Fruit fly (Drosophila melanogaster) whole organism, embryonic: Measurements from ENCODE around the gene CG46412.

ENCODE experiments used
- C15 ChIP-seq: fragments of 200-800 bp; sonication (Bioruptor generic); IDR thresholded peaks from 3 replicates; pipeline ENCODE4 v1.3.6; 2022; ENCODE audit warnings: missing biosample characterization, missing genetic modification characterization
- CG10462 ChIP-seq: fragments of 200-800 bp; sonication (Bioruptor generic); optimal IDR thresholded peaks from 2 replicates; lab custom pipeline; 2016; ENCODE audit warnings: missing biosample characterization, missing genetic modification characterization
- CG10654 ChIP-seq: fragments of 200-800 bp; sonication (Bioruptor generic); optimal IDR thresholded peaks from 2 replicates; lab custom pipeline; 2016; ENCODE audit warnings: missing biosample characterization, missing genetic modification characterization
- CG12391 ChIP-seq: fragments of 200-800 bp; sonication (Bioruptor generic); optimal IDR thresholded peaks from 3 replicates; lab custom pipeline; 2018; ENCODE audit warnings: missing biosample characterization, mild to moderate bottlenecking, missing genetic modification characterization, moderate library complexity
- CG12942 ChIP-seq: fragments of 200-800 bp; sonication (Bioruptor generic); optimal IDR thresholded peaks from 3 replicates; lab custom pipeline; 2016; ENCODE audit warnings: missing biosample characterization, missing genetic modification characterization
- CG13123 ChIP-seq: fragments of 200-800 bp; sonication (Bioruptor generic); optimal IDR thresholded peaks from 2 replicates; lab custom pipeline; 2016; ENCODE audit warnings: missing biosample characterization, missing genetic modification characterization
- CG17568 ChIP-seq: fragments of 200-800 bp; sonication (Bioruptor generic); optimal IDR thresholded peaks from 2 replicates; lab custom pipeline; 2018; ENCODE audit warnings: missing biosample characterization, mild to moderate bottlenecking, missing genetic modification characterization, moderate library complexity
- CG1792 ChIP-seq: fragments of 200-800 bp; sonication (Bioruptor generic); optimal IDR thresholded peaks from 2 replicates; lab custom pipeline; 2016; ENCODE audit warnings: missing biosample characterization, missing genetic modification characterization
- CG18599 ChIP-seq: fragments of 200-800 bp; sonication (Bioruptor generic); optimal IDR thresholded peaks from 3 replicates; lab custom pipeline; 2017; ENCODE audit warnings: missing biosample characterization, missing genetic modification characterization, mild to moderate bottlenecking, moderate library complexity, missing genetic modification reagents
- CG2199 ChIP-seq: fragments of 200-800 bp; sonication (Bioruptor generic); IDR thresholded peaks from 3 replicates; pipeline ENCODE4 v1.3.6; 2022; ENCODE audit warnings: missing biosample characterization, missing genetic modification characterization
- CG31441 ChIP-seq: fragments of 200-800 bp; sonication (Bioruptor generic); IDR thresholded peaks from 2 replicates; pipeline ENCODE4 v1.3.6; 2022; ENCODE audit warnings: missing biosample characterization, missing genetic modification characterization
- CG33557 ChIP-seq: fragments of 200-800 bp; sonication (Bioruptor generic); optimal IDR thresholded peaks from 2 replicates; lab custom pipeline; 2019; ENCODE audit warnings: missing biosample characterization, mild to moderate bottlenecking, missing genetic modification characterization, moderate library complexity
- CG3847 ChIP-seq: fragments of 200-800 bp; sonication (Bioruptor generic); IDR thresholded peaks from 2 replicates; pipeline ENCODE4 v1.3.6; 2022; ENCODE audit warnings: missing biosample characterization, missing genetic modification characterization
- CG4282 ChIP-seq: fragments of 200-800 bp; sonication (Bioruptor generic); optimal IDR thresholded peaks from 2 replicates; lab custom pipeline; 2016; ENCODE audit warnings: missing biosample characterization, missing genetic modification characterization
- CG4424 ChIP-seq: fragments of 200-800 bp; sonication (Bioruptor generic); optimal IDR thresholded peaks from 3 replicates; lab custom pipeline; 2016; ENCODE audit warnings: missing biosample characterization, missing genetic modification characterization
- CG5953 ChIP-seq: fragments of 200-800 bp; sonication (Bioruptor generic); IDR thresholded peaks from 2 replicates; pipeline ENCODE4 v1.3.6; 2022; ENCODE audit warnings: missing biosample characterization, missing genetic modification characterization
- CG7556 ChIP-seq: fragments of 200-800 bp; sonication (Bioruptor generic); optimal IDR thresholded peaks from 2 replicates; lab custom pipeline; 2017; ENCODE audit warnings: missing biosample characterization, mild to moderate bottlenecking, missing genetic modification characterization
- CG7963 ChIP-seq: fragments of 200-800 bp; sonication (Bioruptor generic); IDR thresholded peaks from 3 replicates; pipeline ENCODE4 v1.3.6; 2022; ENCODE audit warnings: missing biosample characterization, missing genetic modification characterization; ENCODE audit not compliant: partially characterized antibody
- CG8478 ChIP-seq: fragments of >200 bp; optimal IDR thresholded peaks from 2 replicates; lab custom pipeline; 2018
- CoRest ChIP-seq: fragments of 200-800 bp; sonication (Bioruptor generic); optimal IDR thresholded peaks from 3 replicates; lab custom pipeline; 2018; ENCODE audit warnings: missing biosample characterization, mild to moderate bottlenecking, missing genetic modification characterization, moderate library complexity
- D ChIP-seq, 2 experiments: fragments of 200-800 bp in 1 of 2; fragments of >200 bp in 1 of 2; sonication (Bioruptor generic) in 1 of 2; optimal IDR thresholded peaks; 2 replicates in 1 of 2; 3 replicates in 1 of 2; lab custom pipeline; 2017; ENCODE audit warnings: mild to moderate bottlenecking in 1 of 2, missing biosample characterization in 1 of 2, missing genetic modification characterization in 1 of 2, missing genetic modification reagents in 1 of 2
- Dbx ChIP-seq: fragments of 200-800 bp; sonication (Bioruptor generic); IDR thresholded peaks from 3 replicates; pipeline ENCODE4 v1.3.6; 2022; ENCODE audit warnings: missing biosample characterization, missing genetic modification characterization
- Doc3 ChIP-seq: fragments of 200-800 bp; sonication (Bioruptor generic); IDR thresholded peaks from 3 replicates; pipeline ENCODE4 v1.3.6; 2022; ENCODE audit warnings: missing biosample characterization, missing genetic modification characterization; ENCODE audit not compliant: partially characterized antibody
- E2f1 ChIP-seq: fragments of 200-800 bp; sonication (Bioruptor generic); IDR thresholded peaks from 2 replicates; pipeline ENCODE4 v1.3.6; 2022; ENCODE audit warnings: missing biosample characterization, missing genetic modification characterization
- HmgD ChIP-seq: fragments of 200-800 bp; sonication (Bioruptor generic); optimal IDR thresholded peaks from 3 replicates; lab custom pipeline; 2016; ENCODE audit warnings: missing biosample characterization, missing genetic modification characterization
- Hmr ChIP-seq: fragments of 200-800 bp; sonication (Bioruptor generic); optimal IDR thresholded peaks from 3 replicates; lab custom pipeline; 2017; ENCODE audit warnings: mild to moderate bottlenecking, missing biosample characterization, missing genetic modification reagents, missing genetic modification characterization
- Lhr ChIP-seq: fragments of 200-800 bp; sonication (Bioruptor generic); optimal IDR thresholded peaks from 3 replicates; lab custom pipeline; 2017; ENCODE audit warnings: mild to moderate bottlenecking, missing biosample characterization, missing genetic modification reagents, missing genetic modification characterization
- Lim3 ChIP-seq: fragments of 200-800 bp; sonication (Bioruptor generic); IDR thresholded peaks from 2 replicates; pipeline ENCODE4 v1.3.6; 2022; ENCODE audit warnings: missing biosample characterization, missing genetic modification characterization
- Lpt ChIP-seq: fragments of >200 bp; optimal IDR thresholded peaks from 2 replicates; lab custom pipeline; 2018; ENCODE audit warnings: missing biosample characterization, missing genetic modification characterization
- Nf-YA ChIP-seq: fragments of 200-800 bp; sonication (Bioruptor generic); IDR thresholded peaks from 2 replicates; pipeline ENCODE4 v1.3.6; 2022; ENCODE audit warnings: missing biosample characterization, missing genetic modification characterization
- Pdp1 ChIP-seq, 2 experiments: fragments of 200-800 bp; sonication (Bioruptor generic); optimal IDR thresholded peaks; 3 replicates each; lab custom pipeline; 2016; ENCODE audit warnings: missing biosample characterization in 2 of 2, missing genetic modification characterization in 2 of 2, mild to moderate bottlenecking in 1 of 2, moderate library complexity in 1 of 2
- Ravus ChIP-seq: fragments of 200-800 bp; sonication (Bioruptor generic); IDR thresholded peaks from 2 replicates; pipeline ENCODE4 v1.3.6; 2022; ENCODE audit warnings: missing biosample characterization, missing genetic modification characterization
- Rfx ChIP-seq: fragments of 200-800 bp; sonication (Bioruptor generic); IDR thresholded peaks from 2 replicates; pipeline ENCODE4 v1.3.6; 2022; ENCODE audit warnings: missing biosample characterization, missing genetic modification characterization
- Side ChIP-seq: fragments of 200-800 bp; sonication (Bioruptor generic); optimal IDR thresholded peaks from 2 replicates; lab custom pipeline; 2016; ENCODE audit warnings: missing biosample characterization, missing genetic modification characterization
- Sox100B ChIP-seq: fragments of 200-800 bp; sonication (Bioruptor generic); optimal IDR thresholded peaks from 3 replicates; lab custom pipeline; 2018; ENCODE audit warnings: missing biosample characterization, mild to moderate bottlenecking, missing genetic modification characterization
- Ssrp ChIP-seq: fragments of 200-800 bp; sonication (Bioruptor generic); optimal IDR thresholded peaks from 2 replicates; lab custom pipeline; 2018; ENCODE audit warnings: missing biosample characterization, mild to moderate bottlenecking, missing genetic modification characterization, moderate library complexity
- TFAM ChIP-seq: fragments of 200-800 bp; sonication (Bioruptor generic); optimal IDR thresholded peaks from 2 replicates; lab custom pipeline; 2017; ENCODE audit warnings: missing biosample characterization, missing genetic modification characterization, inconsistent platforms
- al ChIP-seq: fragments of 200-800 bp; sonication (Bioruptor generic); IDR thresholded peaks from 2 replicates; pipeline ENCODE4 v1.3.6; 2022; ENCODE audit warnings: missing biosample characterization, missing genetic modification characterization
- ato ChIP-seq: fragments of 200-800 bp; sonication (Bioruptor generic); IDR thresholded peaks from 2 replicates; pipeline ENCODE4 v1.3.6; 2022; ENCODE audit warnings: missing biosample characterization, missing genetic modification characterization; ENCODE audit not compliant: partially characterized antibody
- bab2 ChIP-seq: fragments of 200-800 bp; sonication (Bioruptor generic); optimal IDR thresholded peaks from 2 replicates; lab custom pipeline; 2016; ENCODE audit warnings: missing biosample characterization, missing genetic modification characterization
- cwo ChIP-seq: fragments of 200-800 bp; sonication (Bioruptor generic); optimal IDR thresholded peaks from 3 replicates; lab custom pipeline; 2017; ENCODE audit warnings: missing biosample characterization, missing genetic modification characterization, mild to moderate bottlenecking, moderate library complexity, missing genetic modification reagents
- da ChIP-seq: fragments of 200-800 bp; sonication (Bioruptor generic); optimal IDR thresholded peaks from 2 replicates; lab custom pipeline; 2016; ENCODE audit warnings: missing biosample characterization, missing genetic modification characterization
- esg ChIP-seq: fragments of 200-800 bp; sonication (Bioruptor generic); conservative IDR thresholded peaks from 2 replicates; pipeline ENCODE4 v1.3.6; 2022; ENCODE audit warnings: missing biosample characterization, missing genetic modification characterization
- fd64A ChIP-seq: fragments of 200-800 bp; sonication (Bioruptor generic); optimal IDR thresholded peaks from 3 replicates; lab custom pipeline; 2018; ENCODE audit warnings: missing biosample characterization, mild to moderate bottlenecking, missing genetic modification characterization
- gem ChIP-seq: fragments of 200-800 bp; sonication (Bioruptor generic); optimal IDR thresholded peaks from 2 replicates; lab custom pipeline; 2019; ENCODE audit warnings: missing biosample characterization, mild to moderate bottlenecking, missing genetic modification characterization, moderate library complexity
- gro ChIP-seq: fragments of 200-800 bp; sonication (Bioruptor generic); optimal IDR thresholded peaks from 2 replicates; lab custom pipeline; 2016; ENCODE audit warnings: missing biosample characterization, missing genetic modification characterization
- nmo ChIP-seq: fragments of 200-800 bp; sonication (Bioruptor generic); optimal IDR thresholded peaks from 2 replicates; lab custom pipeline; 2018; ENCODE audit warnings: missing biosample characterization, mild to moderate bottlenecking, missing genetic modification characterization, moderate library complexity
- salm ChIP-seq: fragments of 200-800 bp; sonication (Bioruptor generic); optimal IDR thresholded peaks from 2 replicates; lab custom pipeline; 2018; ENCODE audit warnings: missing biosample characterization, mild to moderate bottlenecking, missing genetic modification characterization
- so ChIP-seq: fragments of 200-800 bp; sonication (Bioruptor generic); IDR thresholded peaks from 3 replicates; pipeline ENCODE4 v1.3.6; 2022; ENCODE audit warnings: missing biosample characterization, missing genetic modification characterization
- stwl ChIP-seq: fragments of 200-800 bp; sonication (Bioruptor generic); optimal IDR thresholded peaks from 3 replicates; lab custom pipeline; 2018; ENCODE audit warnings: missing biosample characterization, mild to moderate bottlenecking, missing genetic modification characterization, moderate library complexity
- trh ChIP-seq: fragments of 200-800 bp; sonication (Bioruptor generic); optimal IDR thresholded peaks from 2 replicates; lab custom pipeline; 2016; ENCODE audit warnings: missing biosample characterization, missing genetic modification characterization

CG46412 gene

dm6 chr3L:11579919-11580318 lies 16.0 kb upstream of the CG46412 start, which contains the start of gene CG43390 (continued):
- no peak for TF ChIP-seq Lim3
- TF ChIP-seq Pdp1 (GFP tag; optimal IDR thresholded peaks at IDR 0.05; lab: Kevin White, UChicago): no peak
- TF ChIP-seq E2f1: no peak
- TF ChIP-seq salm (tag; lab: Kevin White, UChicago): no peak
- TF ChIP-seq CG7556 (GFP tag; lab: Kevin White, UChicago): peak; percentile 24
- TF ChIP-seq bab2: peak; percentile 35
- TF ChIP-seq CG18599 (GFP tag; lab: Kevin White, UChicago): peak; percentile 76
- TF ChIP-seq CG12391: peak; percentile 5
- peak; percentile 39 for TF ChIP-seq CoRest (tag; lab: Kevin White, UChicago)
- TF ChIP-seq CG17568 (GFP tag; lab: Kevin White, UChicago): peak; percentile 62
- peak; percentile 86 for TF ChIP-seq Hmr (GFP tag; lab: Kevin White, UChicago)
- peak; percentile 2 for TF ChIP-seq trh (GFP tag; lab: Kevin White, UChicago)
- no peak for TF ChIP-seq Lhr (GFP tag; lab: Kevin White, UChicago)
- TF ChIP-seq Ravus (GFP tag; lab: Robert Waterston, UW): no peak
- no peak for TF ChIP-seq CG4424 (GFP tag; lab: Kevin White, UChicago)
- no peak for TF ChIP-seq D (optimal IDR thresholded peaks at IDR 0.05; lab: Kevin White, UChicago)
- TF ChIP-seq D (GFP tag; optimal IDR thresholded peaks at IDR 0.05; lab: Kevin White, UChicago): no peak
- TF ChIP-seq HmgD: no peak
- no peak for TF ChIP-seq CG10654
- no peak; the same call in 2 of the 3 replicates for TF ChIP-seq C15 (GFP tag; lab: Robert Waterston, UW)
- TF ChIP-seq CG1792: peak; percentile 11
- TF ChIP-seq fd64A (GFP tag; lab: Kevin White, UChicago): no peak
- no peak for TF ChIP-seq so
- TF ChIP-seq da (GFP tag; lab: Kevin White, UChicago): no peak
- TF ChIP-seq CG3847: no peak
- TF ChIP-seq Ssrp (tag; lab: Kevin White, UChicago): no peak
- no peak for TF ChIP-seq stwl (tag; lab: Kevin White, UChicago)
- peak; percentile 77; the same call in 1 of the 2 replicates for TF ChIP-seq Rfx (GFP tag; lab: Robert Waterston, UW)
- no peak for TF ChIP-seq esg (GFP tag; lab: Robert Waterston, UW)
- TF ChIP-seq CG2199: no peak
- TF ChIP-seq gem: peak; percentile 59
- TF ChIP-seq CG10462 (GFP tag; lab: Kevin White, UChicago): no peak
- no peak; the same call in 1 of the 2 replicates for TF ChIP-seq CG31441 (GFP tag; lab: Robert Waterston, UW)
- no peak for TF ChIP-seq cwo (GFP tag; lab: Kevin White, UChicago)
- TF ChIP-seq Sox100B (GFP tag; lab: Kevin White, UChicago): no peak
- TF ChIP-seq gro (GFP tag; lab: Kevin White, UChicago): peak; percentile 59
- no peak for TF ChIP-seq CG13123 (GFP tag; lab: Kevin White, UChicago)
- no peak for TF ChIP-seq TFAM (GFP tag; lab: Kevin White, UChicago)
- TF ChIP-seq CG33557 (GFP tag; lab: Kevin White, UChicago): no peak
- no peak for TF ChIP-seq CG7963 (GFP tag; lab: Robert Waterston, UW)
- TF ChIP-seq CG8478 (lab: Kevin White, UChicago): no peak
- no peak for TF ChIP-seq Lpt (GFP tag; lab: Kevin White, UChicago)
- no peak for TF ChIP-seq ato
- no peak for TF ChIP-seq Doc3 (GFP tag; lab: Robert Waterston, UW)
- no peak for TF ChIP-seq Nf-YA (GFP tag; lab: Robert Waterston, UW)
- TF ChIP-seq CG12942: no peak
- TF ChIP-seq Dbx (GFP tag; lab: Robert Waterston, UW): no peak
- TF ChIP-seq nmo (GFP tag; lab: Kevin White, UChicago): no peak
- TF ChIP-seq CG5953 (GFP tag; lab: Robert Waterston, UW): no peak
- no peak for TF ChIP-seq CG4282
- TF ChIP-seq Side (GFP tag; lab: Kevin White, UChicago): no peak
- no peak for TF ChIP-seq al (GFP tag; lab: Robert Waterston, UW)
